Fruit fly (Drosophila melanogaster): Measurements from ENCODE around the gene mRpL11.
A peak's percentile ranks its signal among the peaks of the same experiment; 100 is the strongest.

The mRpL11 gene

dm6 chr3R:14511123-14511908 lies at the start of gene mRpL11, which contains the start of gene HtrA2 (continued):
- TF ChIP-seq cas (GFP tag; IDR thresholded peaks at IDR 0.05) (peak; percentile 43; the same call in 1 of the 2 replicates), CG11723 (GFP tag; optimal IDR thresholded peaks at IDR 0.05) (no peak), wdn (GFP tag; IDR thresholded peaks at IDR 0.05) (no peak), NK7.1 (GFP tag; optimal IDR thresholded peaks at IDR 0.05) (peak; percentile 34), lola (GFP tag; optimal IDR thresholded peaks at IDR 0.05) (peak in 1 of 3 experiments; percentile 66), luna (GFP tag; optimal IDR thresholded peaks at IDR 0.05) (peak; percentile 48), Vsx1 (GFP tag; optimal IDR thresholded peaks at IDR 0.05) (peak; percentile 34), E2f2 (GFP tag; IDR thresholded peaks at IDR 0.05) (peak; percentile 58), CG17186 (GFP tag; optimal IDR thresholded peaks at IDR 0.05) (peak; percentile 35), CG2199 (GFP tag; IDR thresholded peaks at IDR 0.05) (0 out of 3 replicates have a peak, but pooled peaks have one; percentile 32), Gsc (GFP tag; IDR thresholded peaks at IDR 0.05) (no peak), pzg (GFP tag; optimal IDR thresholded peaks at IDR 0.05) (peak; percentile 89), Aef1 (GFP tag; IDR thresholded peaks at IDR 0.05) (peak; percentile 60), stwl (tag; optimal IDR thresholded peaks at IDR 0.05) (peak; percentile 81), fd3F (GFP tag; optimal IDR thresholded peaks at IDR 0.05) (peak; percentile 40), CG9727 (GFP tag; optimal IDR thresholded peaks at IDR 0.05) (peak; percentile 57), CG3065 (GFP tag; optimal IDR thresholded peaks at IDR 0.05) (peak; percentile 38), CG4820 (GFP tag; optimal IDR thresholded peaks at IDR 0.05) (peak; percentile 39), Stat92E (GFP tag; optimal IDR thresholded peaks at IDR 0.05) (no peak), CG17912 (GFP tag; optimal IDR thresholded peaks at IDR 0.05) (peak; percentile 32), CG6689 (GFP tag; IDR thresholded peaks at IDR 0.05) (no peak), tll (GFP tag; optimal IDR thresholded peaks at IDR 0.05) (peak; percentile 59 to 68), onecut (GFP tag; IDR thresholded peaks at IDR 0.05) (no peak), nau (GFP tag; optimal IDR thresholded peaks at IDR 0.05) (peak; percentile 21), gce (GFP tag; IDR thresholded peaks at IDR 0.05) (no peak), Fer2 (tag; optimal IDR thresholded peaks at IDR 0.05) (peak; percentile 42), CG15011 (GFP tag; optimal IDR thresholded peaks at IDR 0.05) (no peak), CG12769 (tag; optimal IDR thresholded peaks at IDR 0.05) (peak; percentile 46), Doc2 (GFP tag; IDR thresholded peaks at IDR 0.05) (no peak), nmo (GFP tag; optimal IDR thresholded peaks at IDR 0.05) (peak; percentile 85), ERR (GFP tag; optimal IDR thresholded peaks at IDR 0.05) (peak; percentile 5), seq (GFP tag; IDR thresholded peaks at IDR 0.05) (no peak), Poxn (GFP tag; IDR thresholded peaks at IDR 0.05) (no peak), CG1024 (GFP tag; IDR thresholded peaks at IDR 0.05) (no peak), Dfd (GFP tag; optimal IDR thresholded peaks at IDR 0.05) (no peak), ranshi (GFP tag; IDR thresholded peaks at IDR 0.05) (no peak; the same call in 1 of the 2 replicates), CG2889 (GFP tag; IDR thresholded peaks at IDR 0.05) (no peak), CG12071 (GFP tag; optimal IDR thresholded peaks at IDR 0.05) (no peak), Nf-YC (tag; optimal IDR thresholded peaks at IDR 0.05) (no peak), gsb-n (tag; optimal IDR thresholded peaks at IDR 0.05) (peak; percentile 70), Taf1 (GFP tag; IDR thresholded peaks at IDR 0.05) (peak; percentile 22; the same call in 1 of the 2 replicates), Dek (tag; optimal IDR thresholded peaks at IDR 0.05) (peak; percentile 46), bowl (GFP tag; IDR thresholded peaks at IDR 0.05) (no peak), gcm (GFP tag; optimal IDR thresholded peaks at IDR 0.05) (no peak)

Data from whole organism, embryonic.